Worm (Caenorhabditis elegans): Measurements from ENCODE around the gene pgp-10.

- no peak for TF ChIP-seq lsy-2 (tag; optimal IDR thresholded peaks at IDR 0.05)
- no peak for TF ChIP-seq lin-32 (GFP tag; optimal IDR thresholded peaks at IDR 0.05)
- no peak for TF ChIP-seq unc-39 (tag; optimal IDR thresholded peaks at IDR 0.05)
- TF ChIP-seq lin-13 (tag; optimal IDR thresholded peaks at IDR 0.05) = no peak
- no peak for TF ChIP-seq nhr-12 (tag; optimal IDR thresholded peaks at IDR 0.05)
- TF ChIP-seq pha-4 (tag; optimal IDR thresholded peaks at IDR 0.05) = no peak
- no peak for TF ChIP-seq ztf-11 (tag; optimal IDR thresholded peaks at IDR 0.05)
- TF ChIP-seq ces-1 (GFP tag; optimal IDR thresholded peaks at IDR 0.05) = no peak
- no peak for TF ChIP-seq snpc-4 (tag; optimal IDR thresholded peaks at IDR 0.05)
- TF ChIP-seq nhr-76 (tag; optimal IDR thresholded peaks at IDR 0.05) = no peak
- TF ChIP-seq nhr-28 (tag; optimal IDR thresholded peaks at IDR 0.05) = no peak
- no peak for TF ChIP-seq mab-5 (tag; optimal IDR thresholded peaks at IDR 0.05)
- no peak for TF ChIP-seq unc-62 (GFP tag; optimal IDR thresholded peaks at IDR 0.05)
- TF ChIP-seq nhr-237 (tag; optimal IDR thresholded peaks at IDR 0.05) = no peak
These were observed 41.1 kb downstream of the pgp-10 start, which contains the start of gene C55B6.1 for ce11 chrX:7199831-7200414.
